Worm (Caenorhabditis elegans): ENCODE results near the gene sfxn-1.4.

The sfxn-1.4 gene

ce11 chrII:11694432-11694831 is 13.4 kb upstream of the sfxn-1.4 start (continued):
- TF ChIP-seq nhr-20 (tag; optimal IDR thresholded peaks at IDR 0.05) (peak; percentile 58), ama-1 (optimal IDR thresholded peaks at IDR 0.05) (no peak), elt-3 (tag; optimal IDR thresholded peaks at IDR 0.05) (peak in 1 of 6 experiments; percentile 22), unc-86 (tag; optimal IDR thresholded peaks at IDR 0.05) (no peak), snu-23 (GFP tag; optimal IDR thresholded peaks at IDR 0.05) (peak; percentile 53), skn-1 (tag; optimal IDR thresholded peaks at IDR 0.05) (peak; percentile 42), lin-15B (tag; optimal IDR thresholded peaks at IDR 0.05) (no peak), unc-62 (GFP tag; optimal IDR thresholded peaks at IDR 0.05) (no peak), nhr-19 (GFP tag; conservative IDR thresholded peaks at IDR 0.05) (no peak), xbp-1 (tag; optimal IDR thresholded peaks at IDR 0.05) (peak; percentile 4), sup-37 (GFP tag; optimal IDR thresholded peaks at IDR 0.05) (no peak)

ce11 chrII:11690868-11691267 is 9.8 kb upstream of the sfxn-1.4 start:
- TF ChIP-seq hlh-4 (tag; optimal IDR thresholded peaks at IDR 0.05) (no peak), mab-9 (GFP tag; IDR thresholded peaks at IDR 0.05) (no peak), aly-2 (tag; optimal IDR thresholded peaks at IDR 0.05) (no peak), C34B4.2 (tag; optimal IDR thresholded peaks at IDR 0.05) (no peak), unc-130 (tag; optimal IDR thresholded peaks at IDR 0.05) (no peak), lir-3 (tag; optimal IDR thresholded peaks at IDR 0.05; ENCODE audit: poor library complexity) (no peak), sup-37 (GFP tag; optimal IDR thresholded peaks at IDR 0.05) (no peak), snpc-4 (tag; optimal IDR thresholded peaks at IDR 0.05) (no peak), efl-1 (optimal IDR thresholded peaks at IDR 0.05) (no peak), efl-1 (GFP tag; optimal IDR thresholded peaks at IDR 0.05 in 1 of 2) (no peak), ceh-88 (GFP tag; IDR thresholded peaks at IDR 0.05) (no peak), ztf-4 (tag; optimal IDR thresholded peaks at IDR 0.05) (no peak), nhr-71 (tag; optimal IDR thresholded peaks at IDR 0.05) (no peak), elt-2 (tag; optimal IDR thresholded peaks at IDR 0.05) (no peak), mep-1 (tag; optimal IDR thresholded peaks at IDR 0.05) (no peak), rnt-1 (tag; optimal IDR thresholded peaks at IDR 0.05) (no peak), alr-1 (tag; optimal IDR thresholded peaks at IDR 0.05; ENCODE audit: borderline replicate concordance) (no peak), xbp-1 (tag; optimal IDR thresholded peaks at IDR 0.05) (no peak)

- TF ChIP-seq sptf-1 (tag; optimal IDR thresholded peaks at IDR 0.05) (no peak), ama-1 (optimal IDR thresholded peaks at IDR 0.05) (no peak), fkh-10 (GFP tag; optimal IDR thresholded peaks at IDR 0.05) (no peak), lin-14 (GFP tag; optimal IDR thresholded peaks at IDR 0.05) (no peak), tlp-1 (tag; optimal IDR thresholded peaks at IDR 0.05) (no peak), skn-1 (tag; optimal IDR thresholded peaks at IDR 0.05) (no peak), F16B12.6 (tag; optimal IDR thresholded peaks at IDR 0.05) (no peak)
Measured at ce11 chrII:11689941-11690340, 8.9 kb upstream of the sfxn-1.4 start.

- no peak for TF ChIP-seq unc-86 (tag; optimal IDR thresholded peaks at IDR 0.05)
- no peak for TF ChIP-seq lin-15B (tag; optimal IDR thresholded peaks at IDR 0.05)
- no peak for TF ChIP-seq sox-4 (tag; optimal IDR thresholded peaks at IDR 0.05)
- no peak for TF ChIP-seq grh-1 (GFP tag; IDR thresholded peaks at IDR 0.05)
- no peak for TF ChIP-seq lin-14 (GFP tag; optimal IDR thresholded peaks at IDR 0.05)
- TF ChIP-seq egl-27 (tag; optimal IDR thresholded peaks at IDR 0.05): no peak
- TF ChIP-seq ama-1 (optimal IDR thresholded peaks at IDR 0.05): no peak
- TF ChIP-seq efl-3 (GFP tag; optimal IDR thresholded peaks at IDR 0.05): no peak
- TF ChIP-seq skn-1 (tag; optimal IDR thresholded peaks at IDR 0.05): no peak
- TF ChIP-seq C16A3.4 (tag; optimal IDR thresholded peaks at IDR 0.05): no peak
- no peak for TF ChIP-seq mef-2 (tag; optimal IDR thresholded peaks at IDR 0.05)
- TF ChIP-seq ces-1 (GFP tag; optimal IDR thresholded peaks at IDR 0.05): no peak
- no peak for TF ChIP-seq aha-1 (tag; optimal IDR thresholded peaks at IDR 0.05)
- no peak for TF ChIP-seq fkh-8 (tag; optimal IDR thresholded peaks at IDR 0.05)
- TF ChIP-seq nhr-71 (tag; optimal IDR thresholded peaks at IDR 0.05): no peak
Measured at ce11 chrII:11688643-11689042, 7.6 kb upstream of the sfxn-1.4 start, which contains the start of gene kel-1. kel-1 (plus strand) TSS chrII:11688943.

Measured in whole organism, L1 larva.